Worm (Caenorhabditis elegans) whole organism, young adult: ENCODE results near the gene srt-56.

Source experiments
- B0035.1 ChIP-seq: sonication (generic microtip); optimal IDR thresholded peaks from 2 replicates; lab custom pipeline; 2016; ENCODE audit warnings: missing genetic modification characterization, mild to moderate bottlenecking, missing compliant biosample characterization, missing genotype, missing genetic modification reagents
- C17E4.6 ChIP-seq: fragments of 200-800 bp; sonication (Bioruptor generic); IDR thresholded peaks from 2 replicates; pipeline ENCODE4 v1.3.6; 2022; ENCODE audit warnings: missing genetic modification reagents, missing genetic modification characterization, missing compliant biosample characterization
- F33H1.4 ChIP-seq: fragments of 200-800 bp; sonication (Bioruptor generic); IDR thresholded peaks from 2 replicates; pipeline ENCODE4 v1.3.6; 2022; ENCODE audit warnings: missing genetic modification reagents, missing genetic modification characterization, missing compliant biosample characterization
- ama-1 ChIP-seq, 3 experiments: fragments of 150-350 bp in 1 of 3; sonication (generic microtip) in 2 of 3; optimal IDR thresholded peaks; 2 replicates each; lab custom pipeline; 2014 to 2018; ENCODE audit warnings: missing biosample characterization in 2 of 3, missing genetic modification characterization in 2 of 3, missing genetic modification reagents in 2 of 3
- dox-1 ChIP-seq: fragments of 200-800 bp; sonication (Bioruptor generic); IDR thresholded peaks from 2 replicates; pipeline ENCODE4 v1.3.6; 2022; ENCODE audit warnings: missing genetic modification reagents, missing genetic modification characterization, missing compliant biosample characterization
- ets-4 ChIP-seq: fragments of 200-800 bp; sonication (Bioruptor generic); optimal IDR thresholded peaks from 2 replicates; lab custom pipeline; 2018; ENCODE audit warnings: mild to moderate bottlenecking, missing genetic modification characterization, missing compliant biosample characterization
- gei-17 ChIP-seq: fragments of 200-800 bp; sonication (Bioruptor generic); optimal IDR thresholded peaks from 2 replicates; lab custom pipeline; 2018; ENCODE audit warnings: mild to moderate bottlenecking, missing genetic modification characterization, missing compliant biosample characterization
- hsf-1 ChIP-seq: fragments of 200-800 bp; sonication (Bioruptor generic); IDR thresholded peaks from 2 replicates; pipeline ENCODE4 v1.3.6; 2022; ENCODE audit warnings: missing genetic modification reagents, missing genetic modification characterization, missing compliant biosample characterization
- mel-28 ChIP-seq: sonication (generic microtip); optimal IDR thresholded peaks from 2 replicates; lab custom pipeline; 2016; ENCODE audit warnings: borderline replicate concordance, mild to moderate bottlenecking, missing genetic modification characterization, missing compliant biosample characterization
- nfya-1 ChIP-seq: sonication (generic microtip); optimal IDR thresholded peaks from 2 replicates; lab custom pipeline; 2017; ENCODE audit warnings: antibody characterized with exemption, missing compliant biosample characterization, missing genetic modification characterization, borderline replicate concordance; ENCODE audit not compliant: insufficient read depth
- nhr-80 ChIP-seq: sonication (generic microtip); optimal IDR thresholded peaks from 2 replicates; lab custom pipeline; 2016; ENCODE audit warnings: missing genetic modification characterization, missing compliant biosample characterization
- repo-1 ChIP-seq: sonication (generic microtip); optimal IDR thresholded peaks from 2 replicates; lab custom pipeline; 2017; ENCODE audit warnings: mild to moderate bottlenecking, missing genetic modification characterization, missing compliant biosample characterization
- tlf-1 ChIP-seq: fragments of 200-800 bp; sonication (Bioruptor generic); optimal IDR thresholded peaks from 2 replicates; lab custom pipeline; 2018; ENCODE audit warnings: mild to moderate bottlenecking, missing genetic modification characterization, missing compliant biosample characterization
- zfh-2 ChIP-seq: fragments of 200-800 bp; sonication (Bioruptor generic); conservative IDR thresholded peaks from 2 replicates; pipeline ENCODE4 v1.3.6; 2022; ENCODE audit warnings: missing genetic modification reagents, missing genetic modification characterization, missing compliant biosample characterization

- no peak for TF ChIP-seq ets-4
- TF ChIP-seq B0035.1: no peak
- TF ChIP-seq hsf-1 (GFP tag; lab: Robert Waterston, UW): no peak
- TF ChIP-seq nhr-80 (tag; lab: Kevin White, UChicago): no peak
- no peak for TF ChIP-seq repo-1 (tag; lab: Kevin White, UChicago)
- TF ChIP-seq zfh-2: no peak
- no peak for TF ChIP-seq mel-28 (tag; lab: Kevin White, UChicago)
- no peak for TF ChIP-seq F33H1.4 (GFP tag; lab: Robert Waterston, UW)
- no peak for TF ChIP-seq ama-1 (optimal IDR thresholded peaks at IDR 0.05; lab: Kevin White, UChicago)
- TF ChIP-seq ama-1 (GFP tag; optimal IDR thresholded peaks at IDR 0.05; lab: Kevin White, UChicago): no peak
- TF ChIP-seq nfya-1 (tag; lab: Kevin White, UChicago): no peak
- no peak for TF ChIP-seq gei-17 (GFP tag; lab: Kevin White, UChicago)
- TF ChIP-seq C17E4.6 (GFP tag; lab: Robert Waterston, UW): no peak
- no peak for TF ChIP-seq tlf-1
- TF ChIP-seq dox-1: no peak
These were observed 36.7 kb upstream of the srt-56 start for ce11 chrV:3158379-3158778.
